Fruit fly (Drosophila melanogaster): ENCODE data around the gene Ype.

The Ype gene

dm6 chrX:13338113-13338512 lies 49.1 kb downstream of the Ype start, which contains the start of gene CG15747 (continued):
- TF ChIP-seq CG8290 (GFP tag; optimal IDR thresholded peaks at IDR 0.05) (no peak), CG8290 (tag; optimal IDR thresholded peaks at IDR 0.05) (peak in 1 of 2 experiments; percentile 38), pzg (GFP tag; optimal IDR thresholded peaks at IDR 0.05) (peak; percentile 63), E2f1 (GFP tag; IDR thresholded peaks at IDR 0.05) (no peak), D19A (tag; optimal IDR thresholded peaks at IDR 0.05) (no peak), en (GFP tag; optimal IDR thresholded peaks at IDR 0.05) (no peak), CG14965 (GFP tag; optimal IDR thresholded peaks at IDR 0.05; ENCODE audit: borderline replicate concordance) (no peak), p53 (GFP tag; optimal IDR thresholded peaks at IDR 0.05) (no peak), Ets97D (GFP tag; optimal IDR thresholded peaks at IDR 0.05) (peak; percentile 74), CG34422 (GFP tag; IDR thresholded peaks at IDR 0.05) (0 out of 3 replicates have a peak, but pooled peaks have one; percentile 32), CG9609 (GFP tag; optimal IDR thresholded peaks at IDR 0.05) (no peak), knrl (GFP tag; IDR thresholded peaks at IDR 0.05; ENCODE audit: partially characterized antibody) (peak; percentile 36; the same call in 2 of the 3 replicates), CG6683 (GFP tag; optimal IDR thresholded peaks at IDR 0.05) (no peak), Dref (GFP tag; IDR thresholded peaks at IDR 0.05) (peak; percentile 77), CG13287 (GFP tag; IDR thresholded peaks at IDR 0.05; ENCODE audit: partially characterized antibody) (peak; percentile 13), Asciz (GFP tag; optimal IDR thresholded peaks at IDR 0.05) (no peak), nom (GFP tag; optimal IDR thresholded peaks at IDR 0.05) (no peak), Neu2 (GFP tag; optimal IDR thresholded peaks at IDR 0.05; ENCODE audit: borderline replicate concordance) (no peak), CG17912 (GFP tag; optimal IDR thresholded peaks at IDR 0.05) (peak; percentile 4), pita (GFP tag; optimal IDR thresholded peaks at IDR 0.05) (peak; percentile 3), CG12236 (GFP tag; optimal IDR thresholded peaks at IDR 0.05) (no peak), amos (GFP tag; IDR thresholded peaks at IDR 0.05; ENCODE audit: partially characterized antibody) (peak; percentile 75), Abd-B (GFP tag; optimal IDR thresholded peaks at IDR 0.05) (no peak), run (tag; optimal IDR thresholded peaks at IDR 0.05) (no peak), CG14710 (tag; optimal IDR thresholded peaks at IDR 0.05) (no peak), CG11560 (tag; IDR thresholded peaks at IDR 0.05) (peak; percentile 77), grn (GFP tag; optimal IDR thresholded peaks at IDR 0.05) (no peak), CG11398 (GFP tag; optimal IDR thresholded peaks at IDR 0.05) (no peak), ato (GFP tag; IDR thresholded peaks at IDR 0.05; ENCODE audit: partially characterized antibody) (0 out of 2 replicates have a peak, but pooled peaks have one; percentile 34), Scr (GFP tag; IDR thresholded peaks at IDR 0.05; ENCODE audit: partially characterized antibody) (peak; percentile 47; the same call in 1 of the 2 replicates), sna (GFP tag; IDR thresholded peaks at IDR 0.05; ENCODE audit: partially characterized antibody) (0 out of 2 replicates have a peak, but pooled peaks have one; percentile 24), ase (GFP tag; IDR thresholded peaks at IDR 0.05) (no peak), CG15601 (tag; optimal IDR thresholded peaks at IDR 0.05) (no peak), CG3995 (GFP tag; optimal IDR thresholded peaks at IDR 0.05) (peak; percentile 8), vfl (GFP tag; optimal IDR thresholded peaks at IDR 0.05) (no peak), CG8944 (GFP tag; optimal IDR thresholded peaks at IDR 0.05) (no peak), sd (tag; optimal IDR thresholded peaks at IDR 0.05) (no peak), Doc2 (GFP tag; IDR thresholded peaks at IDR 0.05) (no peak), aop (GFP tag; IDR thresholded peaks at IDR 0.05) (no peak), H2.0 (GFP tag; IDR thresholded peaks at IDR 0.05) (no peak), HLH4C (GFP tag; IDR thresholded peaks at IDR 0.05; ENCODE audit: partially characterized antibody) (0 out of 3 replicates have a peak, but pooled peaks have one; percentile 15), CG12219 (GFP tag; optimal IDR thresholded peaks at IDR 0.05) (no peak), wek (GFP tag; optimal IDR thresholded peaks at IDR 0.05) (no peak), E2f2 (GFP tag; IDR thresholded peaks at IDR 0.05) (peak; percentile 11; the same call in 1 of the 2 replicates), D (optimal IDR thresholded peaks at IDR 0.05) (no peak), D (GFP tag; optimal IDR thresholded peaks at IDR 0.05) (no peak), CG2889 (GFP tag; IDR thresholded peaks at IDR 0.05) (no peak), CG17361 (GFP tag; IDR thresholded peaks at IDR 0.05) (peak; percentile 46; the same call in 1 of the 3 replicates), vvl (GFP tag; IDR thresholded peaks at IDR 0.05) (peak; percentile 58), phol (tag; optimal IDR thresholded peaks at IDR 0.05) (peak; percentile 4), CG12299 (tag; optimal IDR thresholded peaks at IDR 0.05) (no peak)
